Fruit fly (Drosophila melanogaster) whole organism, embryonic: Measurements from ENCODE around the gene Ldsdh1.
A peak's percentile ranks its signal among the peaks of the same experiment; 100 is the strongest.

Experiments
- Atf-2 ChIP-seq: fragments of 200-800 bp; sonication (Bioruptor generic); optimal IDR thresholded peaks from 2 replicates; lab custom pipeline; 2016; ENCODE audit warnings: missing biosample characterization, missing genetic modification characterization
- Awh ChIP-seq: fragments of 200-800 bp; sonication (Bioruptor generic); IDR thresholded peaks from 2 replicates; pipeline ENCODE4, ENCODE4 v1.3.6; 2022; ENCODE audit warnings: missing biosample characterization, missing genetic modification characterization
- Bteb2 ChIP-seq: fragments of 200-800 bp; sonication (Bioruptor generic); optimal IDR thresholded peaks from 2 replicates; lab custom pipeline; 2016; ENCODE audit warnings: missing biosample characterization, missing genetic modification characterization
- CG10366 ChIP-seq: fragments of 200-800 bp; sonication (Bioruptor generic); IDR thresholded peaks from 2 replicates; pipeline ENCODE4 v1.3.6; 2022; ENCODE audit warnings: missing biosample characterization, missing genetic modification characterization
- CG12071 ChIP-seq: fragments of 200-800 bp; sonication (Bioruptor generic); optimal IDR thresholded peaks from 3 replicates; lab custom pipeline; 2018; ENCODE audit warnings: missing biosample characterization, mild to moderate bottlenecking, missing genetic modification characterization
- CG13424 ChIP-seq: fragments of 200-800 bp; sonication (Bioruptor generic); optimal IDR thresholded peaks from 2 replicates; lab custom pipeline; 2019; ENCODE audit warnings: missing biosample characterization, mild to moderate bottlenecking, missing genetic modification characterization, moderate library complexity
- CG1602 ChIP-seq: fragments of 200-800 bp; sonication (Bioruptor generic); optimal IDR thresholded peaks from 3 replicates; lab custom pipeline; 2016; ENCODE audit warnings: missing biosample characterization, missing genetic modification characterization
- CG18262 ChIP-seq: fragments of 200-800 bp; optimal IDR thresholded peaks from 3 replicates; lab custom pipeline; 2019; ENCODE audit warnings: missing biosample characterization, mild to moderate bottlenecking, missing genetic modification characterization, moderate library complexity
- CG2129 ChIP-seq: fragments of 200-800 bp; sonication (Bioruptor generic); IDR thresholded peaks from 2 replicates; pipeline ENCODE4 v1.3.6; 2022; ENCODE audit warnings: missing biosample characterization, missing genetic modification characterization; ENCODE audit not compliant: partially characterized antibody
- CG30431 ChIP-seq: fragments of 200-800 bp; sonication (Bioruptor generic); optimal IDR thresholded peaks from 2 replicates; lab custom pipeline; 2017; ENCODE audit warnings: missing biosample characterization, missing genetic modification characterization
- CG32772 ChIP-seq: fragments of 200-800 bp; sonication (Bioruptor generic); IDR thresholded peaks from 2 replicates; pipeline ENCODE4 v1.3.6; 2022; ENCODE audit warnings: missing biosample characterization, missing genetic modification characterization
- CG3995 ChIP-seq: fragments of 200-800 bp; sonication (Bioruptor generic); optimal IDR thresholded peaks from 3 replicates; lab custom pipeline; 2016; ENCODE audit warnings: missing biosample characterization, missing genetic modification characterization
- CG4328 ChIP-seq: fragments of 200-800 bp; sonication (Bioruptor generic); optimal IDR thresholded peaks from 3 replicates; lab custom pipeline; 2017; ENCODE audit warnings: missing biosample characterization, missing genetic modification reagents, missing genetic modification characterization
- CG6689 ChIP-seq: fragments of 200-800 bp; sonication (Bioruptor generic); IDR thresholded peaks from 2 replicates; pipeline ENCODE4 v1.3.6; 2022; ENCODE audit warnings: missing biosample characterization, missing genetic modification characterization
- CG8359 ChIP-seq: fragments of 200-800 bp; sonication (Bioruptor generic); optimal IDR thresholded peaks from 2 replicates; lab custom pipeline; 2017; ENCODE audit warnings: missing biosample characterization, mild to moderate bottlenecking, missing genetic modification characterization, borderline replicate concordance
- CG9932 ChIP-seq: fragments of 200-800 bp; sonication (Bioruptor generic); IDR thresholded peaks from 2 replicates; pipeline ENCODE4 v1.3.6; 2022; ENCODE audit warnings: missing biosample characterization, missing genetic modification characterization
- Dad ChIP-seq: fragments of 200-800 bp; sonication (Bioruptor generic); optimal IDR thresholded peaks from 3 replicates; lab custom pipeline; 2016; ENCODE audit warnings: missing biosample characterization, missing genetic modification characterization
- Dfd ChIP-seq, 2 experiments: fragments of >200 bp; optimal IDR thresholded peaks; 2 replicates each; lab custom pipeline; 2017; ENCODE audit warnings: missing biosample characterization in 2 of 2, missing genetic modification characterization in 2 of 2
- E2f1 ChIP-seq: fragments of 200-800 bp; sonication (Bioruptor generic); IDR thresholded peaks from 2 replicates; pipeline ENCODE4 v1.3.6; 2022; ENCODE audit warnings: missing biosample characterization, missing genetic modification characterization
- ERR ChIP-seq: fragments of 200-800 bp; sonication (Bioruptor generic); optimal IDR thresholded peaks from 2 replicates; lab custom pipeline; 2016; ENCODE audit warnings: missing biosample characterization, missing genetic modification characterization
- Fer2 ChIP-seq: fragments of 200-800 bp; sonication (Bioruptor generic); optimal IDR thresholded peaks from 2 replicates; lab custom pipeline; 2018; ENCODE audit warnings: missing biosample characterization, mild to moderate bottlenecking, missing genetic modification characterization, moderate library complexity
- H15 ChIP-seq: fragments of 200-800 bp; sonication (Bioruptor generic); IDR thresholded peaks from 3 replicates; pipeline ENCODE4 v1.3.6; 2022; ENCODE audit warnings: missing biosample characterization, missing genetic modification characterization
- HLH3B ChIP-seq: fragments of 200-800 bp; sonication (Bioruptor generic); IDR thresholded peaks from 2 replicates; pipeline ENCODE4 v1.3.6; 2022; ENCODE audit warnings: missing biosample characterization, missing genetic modification characterization
- Myb ChIP-seq: fragments of 200-800 bp; sonication (Bioruptor generic); optimal IDR thresholded peaks from 2 replicates; lab custom pipeline; 2016; ENCODE audit warnings: missing biosample characterization, missing genetic modification characterization
- NFAT ChIP-seq: fragments of 200-800 bp; sonication (Bioruptor generic); IDR thresholded peaks from 2 replicates; pipeline ENCODE4 v1.3.6; 2022; ENCODE audit warnings: missing biosample characterization, missing genetic modification characterization
- Sox100B ChIP-seq: fragments of 200-800 bp; sonication (Bioruptor generic); optimal IDR thresholded peaks from 3 replicates; lab custom pipeline; 2018; ENCODE audit warnings: missing biosample characterization, mild to moderate bottlenecking, missing genetic modification characterization
- Xbp1 ChIP-seq: fragments of 200-800 bp; sonication (Bioruptor generic); optimal IDR thresholded peaks from 3 replicates; lab custom pipeline; 2016; ENCODE audit warnings: missing biosample characterization, mild to moderate bottlenecking, missing genetic modification characterization
- ap ChIP-seq: fragments of 200-800 bp; sonication (Bioruptor generic); IDR thresholded peaks from 2 replicates; pipeline ENCODE4 v1.3.6; 2022; ENCODE audit warnings: missing biosample characterization, missing genetic modification characterization
- ara ChIP-seq: fragments of 200-800 bp; sonication (Bioruptor generic); IDR thresholded peaks from 2 replicates; pipeline ENCODE4 v1.3.6; 2022; ENCODE audit warnings: missing biosample characterization, missing genetic modification characterization
- cg ChIP-seq: fragments of 200-800 bp; sonication (Bioruptor generic); optimal IDR thresholded peaks from 3 replicates; lab custom pipeline; 2019; ENCODE audit warnings: missing biosample characterization, mild to moderate bottlenecking, missing genetic modification characterization, moderate library complexity
- chif ChIP-seq, 2 experiments: fragments of 200-800 bp; sonication (Bioruptor generic); optimal IDR thresholded peaks; 3 replicates each; lab custom pipeline; 2016; ENCODE audit warnings: missing biosample characterization in 2 of 2, missing genetic modification characterization in 2 of 2
- crp ChIP-seq, 2 experiments: fragments of 200-800 bp; sonication (Bioruptor generic); optimal IDR thresholded peaks; 2 replicates in 1 of 2; 3 replicates in 1 of 2; lab custom pipeline; 2017; ENCODE audit warnings: missing biosample characterization in 2 of 2, missing genetic modification characterization in 2 of 2, mild to moderate bottlenecking in 1 of 2, moderate library complexity in 1 of 2
- dati ChIP-seq: fragments of 200-800 bp; sonication (Bioruptor generic); IDR thresholded peaks from 2 replicates; pipeline ENCODE4 v1.3.6; 2022; ENCODE audit warnings: missing biosample characterization, missing genetic modification characterization
- dmrt99B ChIP-seq: fragments of 200-800 bp; sonication (Bioruptor generic); optimal IDR thresholded peaks from 2 replicates; lab custom pipeline; 2018; ENCODE audit warnings: missing biosample characterization, mild to moderate bottlenecking, missing genetic modification characterization, moderate library complexity
- dysf ChIP-seq: fragments of 200-800 bp; sonication (Bioruptor generic); IDR thresholded peaks from 3 replicates; pipeline ENCODE4 v1.3.6; 2022; ENCODE audit warnings: missing biosample characterization, missing genetic modification characterization
- ems ChIP-seq: fragments of 200-800 bp; sonication (Bioruptor generic); optimal IDR thresholded peaks from 3 replicates; lab custom pipeline; 2016; ENCODE audit warnings: missing biosample characterization, missing genetic modification characterization
- fd3F ChIP-seq: fragments of 200-800 bp; sonication (Bioruptor generic); optimal IDR thresholded peaks from 2 replicates; lab custom pipeline; 2018; ENCODE audit warnings: missing biosample characterization, mild to moderate bottlenecking, missing genetic modification characterization, moderate library complexity
- gt ChIP-seq: fragments of 200-800 bp; sonication (Bioruptor generic); IDR thresholded peaks from 2 replicates; pipeline ENCODE4 v1.3.6; 2022; ENCODE audit warnings: missing biosample characterization, missing genetic modification characterization
- hbn ChIP-seq: fragments of 200-800 bp; sonication (Bioruptor generic); IDR thresholded peaks from 2 replicates; pipeline ENCODE4 v1.3.6; 2022; ENCODE audit warnings: missing biosample characterization, missing genetic modification characterization; ENCODE audit not compliant: partially characterized antibody
- insv ChIP-seq, 2 experiments: fragments of 200-800 bp; sonication (Bioruptor generic); optimal IDR thresholded peaks; 3 replicates each; lab custom pipeline; 2016 to 2018; ENCODE audit warnings: missing biosample characterization in 2 of 2, missing genetic modification characterization in 2 of 2
- jumu ChIP-seq: fragments of 200-800 bp; sonication (Bioruptor generic); optimal IDR thresholded peaks from 3 replicates; lab custom pipeline; 2016; ENCODE audit warnings: missing biosample characterization, missing genetic modification characterization
- lbe ChIP-seq: fragments of 200-800 bp; sonication (Bioruptor generic); optimal IDR thresholded peaks from 2 replicates; lab custom pipeline; 2016; ENCODE audit warnings: missing biosample characterization, mild to moderate bottlenecking, missing genetic modification characterization
- mam ChIP-seq: fragments of 200-800 bp; sonication (Bioruptor generic); optimal IDR thresholded peaks from 3 replicates; lab custom pipeline; 2016; ENCODE audit warnings: missing biosample characterization, missing genetic modification characterization
- pum ChIP-seq: fragments of 200-800 bp; sonication (Bioruptor generic); optimal IDR thresholded peaks from 2 replicates; lab custom pipeline; 2016; ENCODE audit warnings: missing biosample characterization, missing genetic modification characterization
- sens-2 ChIP-seq: fragments of 200-800 bp; sonication (Bioruptor generic); IDR thresholded peaks from 2 replicates; pipeline ENCODE4 v1.3.6; 2022; ENCODE audit warnings: missing biosample characterization, missing genetic modification characterization
- slbo ChIP-seq: fragments of 200-800 bp; sonication (Bioruptor generic); IDR thresholded peaks from 2 replicates; pipeline ENCODE4 v1.3.6; 2022; ENCODE audit warnings: missing biosample characterization, missing genetic modification characterization
- ssp ChIP-seq: fragments of 200-800 bp; sonication (Bioruptor generic); IDR thresholded peaks from 2 replicates; pipeline ENCODE4 v1.3.6; 2022; ENCODE audit warnings: missing biosample characterization, missing genetic modification characterization
- tap ChIP-seq: fragments of 200-800 bp; optimal IDR thresholded peaks from 3 replicates; lab custom pipeline; 2019; ENCODE audit warnings: missing biosample characterization, mild to moderate bottlenecking, missing genetic modification characterization, moderate library complexity
- tll ChIP-seq, 2 experiments: fragments of 200-800 bp in 1 of 2; fragments of >200 bp in 1 of 2; sonication (Bioruptor generic) in 1 of 2; optimal IDR thresholded peaks; 2 replicates each; lab custom pipeline; 2017 to 2019; ENCODE audit warnings: missing biosample characterization in 2 of 2, missing genetic modification characterization in 2 of 2, mild to moderate bottlenecking in 1 of 2, moderate library complexity in 1 of 2
- unc-4 ChIP-seq: fragments of 200-800 bp; sonication (Bioruptor generic); IDR thresholded peaks from 2 replicates; pipeline ENCODE4 v1.3.6; 2022; ENCODE audit warnings: missing biosample characterization, missing genetic modification characterization; ENCODE audit not compliant: partially characterized antibody

Gene Ldsdh1

DNA sequence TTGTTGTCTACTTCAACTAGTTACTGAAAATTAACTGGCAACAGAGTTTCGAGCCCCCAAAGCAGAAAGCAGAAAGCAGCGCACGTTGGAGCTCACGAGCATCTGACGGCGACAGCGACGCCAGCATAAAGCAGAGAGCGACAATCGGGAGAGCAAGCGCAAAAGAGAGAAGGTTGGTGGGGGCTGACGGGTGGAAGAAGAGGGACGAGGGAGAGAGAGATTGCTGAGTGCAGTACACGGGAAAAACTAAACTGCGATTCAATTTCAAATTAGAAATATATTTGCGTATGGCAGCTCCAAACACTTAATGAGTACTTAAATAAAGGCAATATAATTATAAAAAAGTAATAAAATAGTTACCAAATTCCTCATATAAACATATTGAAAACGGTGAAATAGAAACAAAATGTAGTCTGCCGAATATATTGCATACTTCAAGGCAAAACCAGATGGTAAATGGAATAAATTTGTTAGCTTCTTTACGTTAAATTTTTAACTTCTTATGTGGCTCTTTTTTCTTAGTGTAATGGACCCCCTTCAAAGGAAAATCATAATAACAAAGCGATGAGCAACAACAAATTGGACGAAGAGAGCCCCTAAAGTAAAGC is 10.8 kb upstream of the Ldsdh1 start (continued):
- TF ChIP-seq lbe (GFP tag; lab: Kevin White, UChicago) (peak; percentile 60), Atf-2 (GFP tag; lab: Kevin White, UChicago) (peak; percentile 75), cg (GFP tag; lab: Kevin White, UChicago) (no peak), CG4328 (peak; percentile 97), CG30431 (GFP tag; lab: Kevin White, UChicago) (peak; percentile 84), tll (GFP tag; optimal IDR thresholded peaks at IDR 0.05; lab: Kevin White, UChicago) (no peak), CG18262 (tag; lab: Kevin White, UChicago) (peak; percentile 97), CG12071 (GFP tag; lab: Kevin White, UChicago) (peak; percentile 81), chif (GFP tag; optimal IDR thresholded peaks at IDR 0.05; lab: Kevin White, UChicago) (peak; percentile 67 to 86), CG3995 (peak; percentile 37), NFAT (peak; percentile 75), unc-4 (no peak), ERR (GFP tag; lab: Kevin White, UChicago) (peak; percentile 44), Dfd (GFP tag; optimal IDR thresholded peaks at IDR 0.05; lab: Kevin White, UChicago) (no peak), HLH3B (GFP tag; lab: Robert Waterston, UW) (peak; percentile 89), Fer2 (tag; lab: Kevin White, UChicago) (peak; percentile 92), sens-2 (GFP tag; lab: Robert Waterston, UW) (peak; percentile 61; the same call in 1 of the 2 replicates), CG8359 (GFP tag; lab: Kevin White, UChicago) (peak; percentile 87), dmrt99B (tag; lab: Kevin White, UChicago) (peak; percentile 98), ssp (GFP tag; lab: Robert Waterston, UW) (peak; percentile 82), slbo (GFP tag; lab: Robert Waterston, UW) (peak; percentile 92), ems (GFP tag; lab: Kevin White, UChicago) (peak; percentile 77), tap (peak; percentile 94), jumu (peak; percentile 76), gt (GFP tag; lab: Robert Waterston, UW) (peak; percentile 66), CG6689 (GFP tag; lab: Robert Waterston, UW) (peak; percentile 93), pum (GFP tag; lab: Kevin White, UChicago) (peak; percentile 71), ap (peak; percentile 86), dysf (GFP tag; lab: Robert Waterston, UW) (peak; percentile 96), CG9932 (GFP tag; lab: Robert Waterston, UW) (peak; percentile 87), Xbp1 (GFP tag; lab: Kevin White, UChicago) (peak; percentile 94), E2f1 (GFP tag; lab: Robert Waterston, UW) (peak; percentile 93), crp (GFP tag; optimal IDR thresholded peaks at IDR 0.05; lab: Kevin White, UChicago) (peak in 1 of 2 experiments; percentile 64), Awh (peak; percentile 85), CG2129 (GFP tag; lab: Robert Waterston, UW) (no peak), Dad (peak; percentile 76), dati (GFP tag; lab: Robert Waterston, UW) (peak; percentile 67), CG13424 (tag; lab: Kevin White, UChicago) (peak; percentile 98), insv (GFP tag; optimal IDR thresholded peaks at IDR 0.05; lab: Kevin White, UChicago) (peak in 1 of 2 experiments; percentile 80), CG10366 (GFP tag; lab: Robert Waterston, UW) (peak; percentile 90), mam (GFP tag; lab: Kevin White, UChicago) (peak; percentile 86), hbn (no peak), ara (GFP tag; lab: Robert Waterston, UW) (peak; percentile 85), CG32772 (GFP tag; lab: Robert Waterston, UW) (peak; percentile 85), H15 (GFP tag; lab: Robert Waterston, UW) (peak; percentile 90), CG1602 (GFP tag; lab: Kevin White, UChicago) (peak; percentile 93), fd3F (GFP tag; lab: Kevin White, UChicago) (peak; percentile 93), Bteb2 (GFP tag; lab: Kevin White, UChicago) (peak; percentile 85), Myb (peak; percentile 28), Sox100B (peak; percentile 97)
